Worm (Caenorhabditis elegans) whole organism, L4 larva: ENCODE data around the gene cisd-3.1.
A peak's percentile ranks its signal among the peaks of the same experiment; 100 is the strongest.

ENCODE experiments used
- F49E8.2 ChIP-seq: sonication (generic microtip); optimal IDR thresholded peaks from 2 replicates; lab custom pipeline; 2016; ENCODE audit warnings: missing compliant biosample characterization, mild to moderate bottlenecking, missing genetic modification characterization, borderline replicate concordance
- Y105C5A.15 ChIP-seq: fragments of 200-800 bp; sonication (Bioruptor generic); IDR thresholded peaks from 2 replicates; pipeline ENCODE4 v1.3.6; 2022; ENCODE audit warnings: missing genetic modification characterization, missing compliant biosample characterization
- Y5F2A.4 ChIP-seq: fragments of 200-800 bp; sonication (Bioruptor generic); optimal IDR thresholded peaks from 2 replicates; lab custom pipeline; 2018; ENCODE audit warnings: mild to moderate bottlenecking, missing genetic modification characterization, missing compliant biosample characterization
- attf-4 ChIP-seq: sonication (generic microtip); optimal IDR thresholded peaks from 3 replicates; lab custom pipeline; 2017; ENCODE audit warnings: missing biosample characterization, missing genetic modification characterization
- ceh-32 ChIP-seq: sonication (generic microtip); optimal IDR thresholded peaks from 2 replicates; lab custom pipeline; 2016; ENCODE audit warnings: mild to moderate bottlenecking, missing genetic modification characterization, missing compliant biosample characterization; ENCODE audit not compliant: poor library complexity
- cey-2 ChIP-seq: sonication (generic microtip); optimal IDR thresholded peaks from 3 replicates; lab custom pipeline; 2017; ENCODE audit warnings: missing genetic modification characterization, mild to moderate bottlenecking, missing compliant biosample characterization, antibody characterized with exemption, borderline replicate concordance; ENCODE audit not compliant: insufficient read depth
- daf-12 ChIP-seq: fragments of 150-350 bp; optimal IDR thresholded peaks from 2 replicates; lab custom pipeline; 2014; ENCODE audit warnings: missing biosample characterization, missing genetic modification reagents, missing genetic modification characterization
- daf-16 ChIP-seq, 3 experiments: sonication (generic microtip); optimal IDR thresholded peaks; 2 replicates each; lab custom pipeline; 2016 to 2017; ENCODE audit warnings: missing genetic modification characterization in 3 of 3, missing genetic modification reagents in 3 of 3, mild to moderate bottlenecking in 2 of 3, missing compliant biosample characterization in 2 of 3, missing biosample characterization in 1 of 3, moderate library complexity in 1 of 3
- daf-8 ChIP-seq: fragments of 200-800 bp; sonication (Bioruptor generic); IDR thresholded peaks from 2 replicates; pipeline ENCODE4 v1.3.6; 2022; ENCODE audit warnings: missing genetic modification characterization, missing compliant biosample characterization
- dmd-6 ChIP-seq: fragments of 200-800 bp; sonication (Bioruptor generic); IDR thresholded peaks from 2 replicates; pipeline ENCODE4 v1.3.6; 2022; ENCODE audit warnings: missing genetic modification reagents, missing genetic modification characterization, missing compliant biosample characterization
- dmd-8 ChIP-seq: fragments of 200-800 bp; sonication (Bioruptor generic); IDR thresholded peaks from 2 replicates; pipeline ENCODE4 v1.3.6; 2022; ENCODE audit warnings: missing genetic modification characterization, missing compliant biosample characterization
- dmd-9 ChIP-seq: fragments of 200-800 bp; sonication (Bioruptor generic); IDR thresholded peaks from 2 replicates; pipeline ENCODE4 v1.3.6; 2022; ENCODE audit warnings: missing genetic modification reagents, missing genetic modification characterization, missing compliant biosample characterization
- dpl-1 ChIP-seq: fragments of 150-350 bp; optimal IDR thresholded peaks from 2 replicates; lab custom pipeline; 2014; ENCODE audit warnings: missing biosample characterization, missing genetic modification reagents, missing genetic modification characterization
- duxl-1 ChIP-seq: sonication (generic microtip); optimal IDR thresholded peaks from 2 replicates; lab custom pipeline; 2016; ENCODE audit warnings: mild to moderate bottlenecking, missing genetic modification characterization, moderate library complexity, missing compliant biosample characterization; ENCODE audit not compliant: poor library complexity
- dve-1 ChIP-seq: sonication (generic microtip); optimal IDR thresholded peaks from 2 replicates; lab custom pipeline; 2017; ENCODE audit warnings: antibody characterized with exemption, mild to moderate bottlenecking, missing genetic modification characterization, missing compliant biosample characterization; ENCODE audit not compliant: insufficient read depth
- egl-27 ChIP-seq: sonication (generic microtip); optimal IDR thresholded peaks from 3 replicates; lab custom pipeline; 2017; ENCODE audit warnings: missing biosample characterization, missing genetic modification reagents, missing genetic modification characterization
- gei-8 ChIP-seq: fragments of 200-800 bp; sonication (Bioruptor generic); optimal IDR thresholded peaks from 2 replicates; lab custom pipeline; 2018; ENCODE audit warnings: mild to moderate bottlenecking, missing genetic modification characterization, missing compliant biosample characterization
- hlh-11 ChIP-seq: fragments of 200-800 bp; sonication (Bioruptor generic); optimal IDR thresholded peaks from 2 replicates; lab custom pipeline; 2018; ENCODE audit warnings: mild to moderate bottlenecking, missing genetic modification characterization, missing compliant biosample characterization
- hlh-30 ChIP-seq: sonication (generic microtip); optimal IDR thresholded peaks from 2 replicates; lab custom pipeline; 2017; ENCODE audit warnings: antibody characterized with exemption, mild to moderate bottlenecking, missing genetic modification characterization, missing compliant biosample characterization; ENCODE audit not compliant: insufficient read depth
- hmg-1.1 ChIP-seq: fragments of 200-800 bp; sonication (Bioruptor generic); IDR thresholded peaks from 2 replicates; pipeline ENCODE4 v1.3.6; 2022; ENCODE audit warnings: missing genetic modification reagents, missing genetic modification characterization, missing compliant biosample characterization
- jun-1 ChIP-seq: fragments of 150-350 bp; optimal IDR thresholded peaks from 2 replicates; lab custom pipeline; 2014; ENCODE audit warnings: missing biosample characterization, missing genetic modification reagents, missing genetic modification characterization
- lin-39 ChIP-seq: fragments of 150-350 bp; optimal IDR thresholded peaks from 2 replicates; lab custom pipeline; 2014; ENCODE audit warnings: missing biosample characterization, missing genetic modification reagents, missing genetic modification characterization
- lsy-2 ChIP-seq, 2 experiments: fragments of 150-350 bp in 1 of 2; sonication (generic microtip) in 1 of 2; optimal IDR thresholded peaks; 2 replicates each; lab custom pipeline; 2014 to 2017; ENCODE audit warnings: missing biosample characterization in 2 of 2, missing genetic modification characterization in 2 of 2
- mep-1 ChIP-seq: fragments of 150-350 bp; sonication (generic microtip); optimal IDR thresholded peaks from 3 replicates; lab custom pipeline; 2014; ENCODE audit warnings: missing biosample characterization, missing genetic modification characterization
- mes-2 ChIP-seq: sonication (generic microtip); optimal IDR thresholded peaks from 2 replicates; lab custom pipeline; 2016; ENCODE audit warnings: missing genotype, mild to moderate bottlenecking, missing genetic modification characterization, missing compliant biosample characterization; ENCODE audit not compliant: poor library complexity, severe bottlenecking
- mxl-2 ChIP-seq: fragments of 200-800 bp; sonication (Bioruptor generic); conservative IDR thresholded peaks from 2 replicates; pipeline ENCODE4 v1.3.6; 2022; ENCODE audit warnings: missing genetic modification reagents, missing genetic modification characterization, missing compliant biosample characterization
- mxl-3 ChIP-seq: fragments of 200-800 bp; sonication (Bioruptor generic); optimal IDR thresholded peaks from 2 replicates; lab custom pipeline; 2018; ENCODE audit warnings: mild to moderate bottlenecking, missing genetic modification characterization, missing compliant biosample characterization
- nhr-25 ChIP-seq: sonication (generic microtip); optimal IDR thresholded peaks from 2 replicates; lab custom pipeline; 2017; ENCODE audit warnings: missing genetic modification characterization, mild to moderate bottlenecking, missing compliant biosample characterization, antibody characterized with exemption, moderate library complexity, borderline replicate concordance; ENCODE audit not compliant: insufficient read depth
- nhr-28 ChIP-seq: fragments of 150-350 bp; optimal IDR thresholded peaks from 2 replicates; lab custom pipeline; 2014; ENCODE audit warnings: missing biosample characterization, missing genetic modification characterization
- nhr-41 ChIP-seq: fragments of 200-800 bp; sonication (Bioruptor generic); IDR thresholded peaks from 2 replicates; pipeline ENCODE4 v1.3.6; 2022; ENCODE audit warnings: missing genetic modification reagents, missing genetic modification characterization, missing compliant biosample characterization
- nhr-42 ChIP-seq: fragments of 200-800 bp; sonication (Bioruptor generic); IDR thresholded peaks from 2 replicates; pipeline ENCODE4 v1.3.6; 2022; ENCODE audit warnings: missing genetic modification characterization, missing compliant biosample characterization
- nhr-48 ChIP-seq: sonication (generic microtip); optimal IDR thresholded peaks from 2 replicates; lab custom pipeline; 2016; ENCODE audit warnings: mild to moderate bottlenecking, missing genetic modification characterization, missing compliant biosample characterization
- nhr-77 ChIP-seq: fragments of 150-350 bp; optimal IDR thresholded peaks from 2 replicates; lab custom pipeline; 2014; ENCODE audit warnings: missing biosample characterization, missing genetic modification characterization
- pqm-1 ChIP-seq: sonication (generic microtip); optimal IDR thresholded peaks from 2 replicates; lab custom pipeline; 2017; ENCODE audit warnings: missing biosample characterization, missing genetic modification characterization
- tag-97 ChIP-seq: fragments of 200-800 bp; sonication (Bioruptor generic); IDR thresholded peaks from 2 replicates; pipeline ENCODE4 v1.3.6; 2022; ENCODE audit warnings: missing genetic modification characterization, missing compliant biosample characterization
- unc-130 ChIP-seq: sonication (generic microtip); optimal IDR thresholded peaks from 2 replicates; lab custom pipeline; 2016; ENCODE audit warnings: missing genetic modification reagents, missing genetic modification characterization, missing compliant biosample characterization
- unc-62 ChIP-seq, 3 experiments: fragments of 150-350 bp in 1 of 3; sonication (generic microtip); optimal IDR thresholded peaks in 2 of 3; peaks in 1 of 3; 1 replicate in 1 of 3; 2 replicates in 2 of 3; lab custom pipeline; 2014 to 2017; ENCODE audit warnings: missing biosample characterization in 3 of 3, missing genetic modification characterization in 3 of 3, missing genetic modification reagents in 3 of 3, missing genotype in 1 of 3
- zag-1 ChIP-seq: fragments of 150-350 bp; optimal IDR thresholded peaks from 2 replicates; lab custom pipeline; 2014; ENCODE audit warnings: missing biosample characterization, missing genetic modification characterization
- zip-2 ChIP-seq: fragments of 150-350 bp; optimal IDR thresholded peaks from 2 replicates; lab custom pipeline; 2014; ENCODE audit warnings: missing biosample characterization, missing genetic modification characterization
- ztf-7 ChIP-seq: fragments of 150-350 bp; optimal IDR thresholded peaks from 2 replicates; lab custom pipeline; 2014; ENCODE audit warnings: missing biosample characterization, missing genetic modification characterization

cisd-3.1 gene

DNA sequence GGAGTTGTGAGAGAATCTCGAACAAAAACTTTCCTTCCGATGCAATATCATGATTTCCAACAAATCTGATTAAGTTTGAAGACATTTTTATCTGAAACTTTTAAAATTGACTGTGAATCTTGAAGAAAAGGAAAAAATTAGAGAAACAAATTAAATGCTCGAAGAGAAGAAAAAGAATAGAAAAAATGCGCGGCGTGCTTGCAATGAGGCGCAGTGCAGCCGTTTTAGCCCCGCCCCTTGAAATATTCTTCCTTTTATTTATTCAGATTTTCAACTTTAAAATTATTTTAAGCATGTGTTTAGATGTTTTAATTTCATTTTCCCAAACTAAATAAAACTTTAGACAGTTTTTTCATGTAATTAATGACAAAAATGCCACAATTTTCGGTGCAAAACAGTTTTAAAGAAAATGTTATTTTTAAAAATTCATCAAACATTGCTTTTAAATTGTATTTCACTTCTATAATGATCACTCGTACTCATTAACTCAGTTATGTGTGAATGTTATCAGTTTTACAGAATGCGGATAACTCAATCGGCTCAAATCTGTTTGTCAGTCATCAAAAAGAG is at the start of gene cisd-3.1, which contains the start of gene mrps-34:
Gene cisd-3.1 (plus strand): TSS at position 520 of the 570 bp plus-strand sequence.
Gene mrps-34 (minus strand): TSS at position 91 of the 570 bp plus-strand sequence.
- no peak for TF ChIP-seq zag-1 (tag; lab: Kevin White, UChicago)
- no peak for TF ChIP-seq daf-16 (GFP tag; optimal IDR thresholded peaks at IDR 0.05; lab: Kevin White, UChicago)
- no peak for TF ChIP-seq daf-16 (tag; optimal IDR thresholded peaks at IDR 0.05; lab: Kevin White, UChicago)
- TF ChIP-seq lsy-2 (tag; optimal IDR thresholded peaks at IDR 0.05; lab: Kevin White, UChicago), result peak in 1 of 2 experiments; percentile 46
- TF ChIP-seq mep-1 (tag; lab: Kevin White, UChicago), result peak; percentile 20
- TF ChIP-seq mes-2 (tag; lab: Kevin White, UChicago), result peak; percentile 54
- peak; percentile 25 for TF ChIP-seq dpl-1 (GFP tag; lab: Kevin White, UChicago)
- TF ChIP-seq, all 104 proteins: peak for 4

DNA sequence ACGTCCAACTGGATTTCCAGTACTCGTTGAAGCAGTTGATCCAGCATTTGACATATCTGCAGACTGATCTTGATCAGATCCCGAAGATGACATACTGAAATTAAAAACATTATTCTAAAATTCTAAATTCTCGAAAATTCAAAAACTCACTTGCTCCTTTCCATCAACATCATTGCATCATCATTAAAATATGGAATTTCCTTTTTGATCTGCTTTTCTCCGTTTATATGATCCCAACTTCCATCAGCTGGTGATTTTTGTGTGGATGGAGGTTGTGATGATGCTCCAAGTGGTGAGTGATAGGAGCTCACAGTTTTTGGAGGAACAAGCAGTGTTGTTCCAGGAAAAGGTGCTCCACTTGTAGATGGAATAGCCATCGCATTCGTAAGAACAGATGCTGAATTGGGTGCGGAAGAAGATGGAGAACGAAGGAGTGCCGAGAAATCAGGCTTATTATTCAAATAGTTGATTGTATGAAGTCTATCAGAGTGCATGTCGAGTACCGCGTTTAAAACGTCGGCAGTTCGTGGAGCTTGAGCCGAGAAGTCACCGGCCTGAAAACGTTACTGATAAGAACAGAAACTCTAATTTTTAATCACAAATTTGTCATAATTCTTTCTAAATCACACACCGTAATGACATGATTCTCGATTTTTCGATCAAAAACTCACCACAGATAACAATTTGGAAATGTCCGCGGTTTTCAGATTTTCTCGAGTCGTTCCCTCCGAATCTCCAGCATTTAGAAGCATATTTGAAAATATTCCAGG is 49.5 kb upstream of the cisd-3.1 start:
- peak; percentile 37 for TF ChIP-seq dve-1 (tag; lab: Kevin White, UChicago)
- TF ChIP-seq dpl-1 (GFP tag; lab: Kevin White, UChicago), result no peak
- peak; percentile 1 for TF ChIP-seq mep-1 (tag; lab: Kevin White, UChicago)
- TF ChIP-seq gei-8 (GFP tag; lab: Kevin White, UChicago), result no peak
- no peak for TF ChIP-seq dmd-8 (GFP tag; lab: Robert Waterston, UW)
- peak; percentile 68 for TF ChIP-seq dmd-6
- TF ChIP-seq tag-97 (GFP tag; lab: Robert Waterston, UW), result no peak
- no peak for TF ChIP-seq Y5F2A.4 (GFP tag; lab: Kevin White, UChicago)
- peak; percentile 50 for TF ChIP-seq hlh-11 (tag; lab: Kevin White, UChicago)
- TF ChIP-seq hmg-1.1 (GFP tag; lab: Robert Waterston, UW), result no peak
- no peak for TF ChIP-seq nhr-42 (GFP tag; lab: Robert Waterston, UW)
- TF ChIP-seq zip-2 (tag; lab: Kevin White, UChicago), result no peak
- no peak for TF ChIP-seq ztf-7 (tag; lab: Kevin White, UChicago)
- TF ChIP-seq nhr-48 (tag; lab: Kevin White, UChicago), result peak; percentile 4
- no peak for TF ChIP-seq lin-39 (tag; lab: Kevin White, UChicago)
- TF ChIP-seq nhr-77, result peak; percentile 41
- TF ChIP-seq daf-8 (GFP tag; lab: Robert Waterston, UW), result no peak
- TF ChIP-seq mxl-3 (GFP tag; lab: Kevin White, UChicago), result no peak
- no peak for TF ChIP-seq daf-16 (GFP tag; optimal IDR thresholded peaks at IDR 0.05; lab: Kevin White, UChicago)
- peak; percentile 39 for TF ChIP-seq daf-16 (tag; optimal IDR thresholded peaks at IDR 0.05; lab: Kevin White, UChicago)
- peak; percentile 8 for TF ChIP-seq hlh-30 (tag; lab: Kevin White, UChicago)
- peak; percentile 52 for TF ChIP-seq nhr-28 (tag; lab: Kevin White, UChicago)
- TF ChIP-seq daf-12, result no peak
- no peak for TF ChIP-seq jun-1 (tag; lab: Kevin White, UChicago)
- no peak for TF ChIP-seq duxl-1 (tag; lab: Kevin White, UChicago)
- no peak for TF ChIP-seq Y105C5A.15 (GFP tag; lab: Robert Waterston, UW)
- TF ChIP-seq cey-2 (tag; lab: Kevin White, UChicago), result no peak
- no peak for TF ChIP-seq attf-4 (tag; lab: Kevin White, UChicago)
- TF ChIP-seq nhr-25 (tag; lab: Kevin White, UChicago), result no peak
- TF ChIP-seq dmd-9 (GFP tag; lab: Robert Waterston, UW), result no peak
- TF ChIP-seq pqm-1 (tag; lab: Kevin White, UChicago), result peak; percentile 33
- TF ChIP-seq nhr-41 (GFP tag; lab: Robert Waterston, UW), result no peak
- no peak for TF ChIP-seq F49E8.2 (tag; lab: Kevin White, UChicago)
- no peak for TF ChIP-seq egl-27 (tag; lab: Kevin White, UChicago)
- no peak for TF ChIP-seq ceh-32 (tag; lab: Kevin White, UChicago)
- no peak for TF ChIP-seq unc-130 (GFP tag; lab: Kevin White, UChicago)
- no peak for TF ChIP-seq unc-62 (GFP tag; optimal IDR thresholded peaks at IDR 0.05 in 1 of 2; lab: Kevin White, UChicago)
- TF ChIP-seq unc-62 (tag; optimal IDR thresholded peaks at IDR 0.05; lab: Kevin White, UChicago), result no peak
- no peak for TF ChIP-seq mxl-2 (GFP tag; lab: Robert Waterston, UW)
